Worm (Caenorhabditis elegans) whole organism, L3 larva: ENCODE results near the gene T02C5.1.

Experiments
- ama-1 ChIP-seq: fragments of 150-350 bp; optimal IDR thresholded peaks from 2 replicates; lab custom pipeline; 2018
- elt-1 ChIP-seq: fragments of 150-350 bp; optimal IDR thresholded peaks from 2 replicates; lab custom pipeline; 2014; ENCODE audit warnings: missing biosample characterization, missing genetic modification characterization
- fkh-10 ChIP-seq: sonication (generic microtip); optimal IDR thresholded peaks from 2 replicates; lab custom pipeline; 2017; ENCODE audit warnings: missing biosample characterization, missing genetic modification reagents, missing genetic modification characterization
- fos-1 ChIP-seq: fragments of 150-350 bp; optimal IDR thresholded peaks from 2 replicates; lab custom pipeline; 2014; ENCODE audit warnings: missing biosample characterization, missing genetic modification characterization
- mml-1 ChIP-seq: fragments of 150-350 bp; sonication (generic microtip); optimal IDR thresholded peaks from 3 replicates; lab custom pipeline; 2014; ENCODE audit warnings: missing biosample characterization, missing genetic modification characterization
- nhr-11 ChIP-seq: fragments of 150-350 bp; optimal IDR thresholded peaks from 2 replicates; lab custom pipeline; 2014; ENCODE audit warnings: missing biosample characterization, missing genetic modification characterization
- nhr-12 ChIP-seq: fragments of 150-350 bp; optimal IDR thresholded peaks from 2 replicates; lab custom pipeline; 2014; ENCODE audit warnings: missing biosample characterization, missing genetic modification characterization
- nhr-237 ChIP-seq: fragments of 150-350 bp; optimal IDR thresholded peaks from 2 replicates; lab custom pipeline; 2014; ENCODE audit warnings: missing biosample characterization, missing genetic modification characterization
- nhr-77 ChIP-seq: fragments of 150-350 bp; optimal IDR thresholded peaks from 2 replicates; lab custom pipeline; 2014; ENCODE audit warnings: missing biosample characterization, missing genetic modification characterization
- pha-4 ChIP-seq: fragments of 150-350 bp; optimal IDR thresholded peaks from 2 replicates; lab custom pipeline; 2014; ENCODE audit warnings: missing biosample characterization, missing genetic modification reagents, missing genetic modification characterization

ce11 chrX:2664273-2664672 lies 30.4 kb upstream of the T02C5.1 start, which contains the start of gene F54G2.1:
- TF ChIP-seq nhr-237 (no peak), nhr-11 (tag; lab: Kevin White, UChicago) (no peak), ama-1 (lab: Kevin White, UChicago) (no peak), fkh-10 (GFP tag; lab: Kevin White, UChicago) (no peak), nhr-77 (tag; lab: Kevin White, UChicago) (no peak), elt-1 (tag; lab: Kevin White, UChicago) (no peak), nhr-12 (no peak), fos-1 (no peak), pha-4 (tag; lab: Kevin White, UChicago) (no peak), mml-1 (tag; lab: Kevin White, UChicago) (no peak)
